Fruit fly (Drosophila melanogaster) whole organism: ENCODE measurements around the gene CG8565.

Source experiments
- CG8478 ChIP-seq: fragments of >200 bp; optimal IDR thresholded peaks from 2 replicates; lab custom pipeline; 2018; ENCODE audit warnings: inconsistent platforms
- Dll ChIP-seq: fragments of >200 bp; optimal IDR thresholded peaks from 2 replicates; lab custom pipeline; 2017
- EcR ChIP-seq, 2 experiments: fragments of >200 bp; optimal IDR thresholded peaks; 2 replicates each; lab custom pipeline; 2017; ENCODE audit warnings: missing biosample characterization in 2 of 2, missing genetic modification characterization in 2 of 2, missing genetic modification reagents in 2 of 2
- pan ChIP-seq: fragments of >200 bp; optimal IDR thresholded peaks from 2 replicates; lab custom pipeline; 2017
- psq ChIP-seq: fragments of >200 bp; optimal IDR thresholded peaks from 2 replicates; lab custom pipeline; 2017
- usp ChIP-seq: fragments of >200 bp; optimal IDR thresholded peaks from 2 replicates; lab custom pipeline; 2017; ENCODE audit warnings: missing biosample characterization, missing genetic modification characterization, mixed read lengths

DNA sequence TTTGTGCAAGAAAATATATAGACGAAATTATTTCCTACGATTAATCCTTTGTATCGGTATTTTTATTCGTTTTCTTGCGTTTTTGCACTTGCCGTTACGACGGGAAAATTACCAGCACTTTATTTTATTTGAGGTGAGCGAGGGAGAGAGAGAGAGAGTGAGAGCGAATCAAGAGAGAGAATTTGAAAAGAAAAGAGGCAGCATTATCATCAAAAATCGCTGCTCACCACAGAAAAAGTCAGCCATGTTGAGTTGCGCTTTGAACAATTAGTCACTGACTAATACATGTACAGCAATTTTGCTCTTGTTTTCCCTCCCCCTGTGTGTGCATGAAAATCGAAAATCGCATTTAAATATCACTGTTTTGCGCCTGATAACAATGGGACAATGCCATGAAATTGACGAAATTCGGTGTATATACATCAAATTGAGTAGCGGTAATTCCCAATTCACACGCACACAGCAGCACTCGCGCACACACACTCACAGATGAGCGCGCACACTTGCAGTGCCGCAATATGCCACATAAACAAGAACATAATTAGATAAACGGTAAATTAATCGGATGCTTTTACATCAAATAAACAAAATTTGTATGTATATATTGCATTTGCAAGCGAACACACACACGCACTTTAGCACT lies 2.9 kb upstream of the CG8565 start:
- no peak for TF ChIP-seq Dll (lab: Kevin White, UChicago)
- TF ChIP-seq usp (GFP tag; lab: Kevin White, UChicago) = no peak
- TF ChIP-seq psq (lab: Kevin White, UChicago) = no peak
- TF ChIP-seq EcR (GFP tag; optimal IDR thresholded peaks at IDR 0.05; lab: Kevin White, UChicago) = no peak
- no peak for TF ChIP-seq CG8478 (lab: Kevin White, UChicago)
- no peak for TF ChIP-seq pan (lab: Kevin White, UChicago)
